Fruit fly (Drosophila melanogaster): ENCODE measurements around the gene CG7342.

DNA sequence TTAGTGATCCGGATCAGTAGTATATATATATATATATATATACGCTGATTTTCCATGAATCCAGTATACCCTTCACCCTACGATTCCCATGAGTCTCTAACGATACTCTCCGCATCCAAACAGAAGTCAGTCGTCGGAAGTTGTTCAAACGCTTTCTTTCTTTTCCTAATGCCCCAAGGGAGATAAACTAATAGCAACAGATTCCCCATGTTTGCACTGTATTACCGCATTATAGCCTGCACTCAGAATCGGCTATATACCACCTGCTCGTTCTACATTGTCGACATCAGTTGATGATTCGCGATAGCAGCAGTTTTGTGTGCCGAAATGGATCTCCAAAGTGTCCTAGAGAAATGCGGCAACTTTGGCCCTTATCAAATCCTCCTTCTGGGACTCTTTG is 3.8 kb downstream of the CG7342 start, which contains the start of gene CG17751:
- TF ChIP-seq CTCF (optimal IDR thresholded peaks at IDR 0.05) (no peak), CG8478 (optimal IDR thresholded peaks at IDR 0.05) (no peak)
